Fruit fly (Drosophila melanogaster) whole organism, pupa: ENCODE measurements around the gene yem.

Experiments
- CG8159 ChIP-seq: fragments of 200-800 bp; sonication (Bioruptor generic); optimal IDR thresholded peaks from 3 replicates; lab custom pipeline; 2018; ENCODE audit warnings: missing biosample characterization, mild to moderate bottlenecking, missing genetic modification characterization, moderate library complexity
- Snoo ChIP-seq: fragments of 200-800 bp; sonication (Bioruptor generic); optimal IDR thresholded peaks from 3 replicates; lab custom pipeline; 2017; ENCODE audit warnings: missing biosample characterization, mild to moderate bottlenecking, missing genetic modification characterization, inconsistent platforms

DNA sequence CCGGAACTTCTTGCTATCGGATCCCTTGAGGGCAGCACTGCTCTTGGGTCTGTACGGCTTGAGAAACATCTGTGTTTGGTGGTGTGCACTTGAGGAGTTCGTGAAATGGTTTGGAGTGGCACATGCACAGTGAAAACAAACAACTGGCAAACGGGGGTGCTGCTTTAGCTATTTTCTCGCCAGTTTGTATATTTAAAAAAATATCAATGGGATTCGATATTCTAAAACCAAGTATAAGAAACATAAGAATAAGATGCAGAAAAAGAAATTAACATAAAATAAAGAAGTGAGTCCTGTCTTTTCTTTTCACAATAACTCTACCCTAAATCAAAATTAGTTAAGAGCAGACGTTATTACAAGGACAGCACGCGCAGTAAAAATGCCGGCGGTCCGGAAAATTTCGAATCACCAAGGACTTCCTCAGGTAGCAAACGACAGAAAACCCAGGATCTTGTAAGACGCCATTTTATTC is 29.0 kb upstream of the yem start, which contains the start of gene eIF2D:
- TF ChIP-seq CG8159 (tag; lab: Kevin White, UChicago), result peak; percentile 59
- TF ChIP-seq Snoo (tag; lab: Kevin White, UChicago), result peak; percentile 49
